Worm (Caenorhabditis elegans) whole organism, early embryonic: ENCODE results near the gene trpp-4.
A peak's percentile ranks its signal among the peaks of the same experiment; 100 is the strongest.

Experiments
- B0310.2 ChIP-seq: sonication (generic microtip); optimal IDR thresholded peaks from 2 replicates; lab custom pipeline; 2016; ENCODE audit warnings: mild to moderate bottlenecking, missing genetic modification characterization, missing compliant biosample characterization
- F13C5.2 ChIP-seq: sonication (generic microtip); optimal IDR thresholded peaks from 2 replicates; lab custom pipeline; 2017; ENCODE audit warnings: mild to moderate bottlenecking, missing genetic modification characterization, inconsistent platforms, missing compliant biosample characterization
- ama-1 ChIP-seq: fragments of 150-350 bp; optimal IDR thresholded peaks from 2 replicates; lab custom pipeline; 2014
- ceh-36 ChIP-seq: sonication (generic microtip); optimal IDR thresholded peaks from 2 replicates; lab custom pipeline; 2016; ENCODE audit warnings: missing genetic modification characterization, inconsistent platforms, missing compliant biosample characterization
- ets-7 ChIP-seq: sonication (generic microtip); optimal IDR thresholded peaks from 2 replicates; lab custom pipeline; 2016; ENCODE audit warnings: missing genotype, missing genetic modification characterization, missing compliant biosample characterization
- flt-1 ChIP-seq: fragments of 200-800 bp; sonication (Bioruptor generic); IDR thresholded peaks from 2 replicates; pipeline ENCODE4 v1.3.6; 2022; ENCODE audit warnings: missing genetic modification characterization, missing compliant biosample characterization
- hmbx-1 ChIP-seq: sonication (generic microtip); optimal IDR thresholded peaks from 2 replicates; lab custom pipeline; 2016; ENCODE audit warnings: mild to moderate bottlenecking, missing genetic modification characterization, missing compliant biosample characterization
- hmg-4 ChIP-seq: fragments of 200-800 bp; sonication (Bioruptor generic); optimal IDR thresholded peaks from 2 replicates; lab custom pipeline; 2018; ENCODE audit warnings: mild to moderate bottlenecking, missing genetic modification characterization, missing compliant biosample characterization
- hnd-1 ChIP-seq: sonication (generic microtip); optimal IDR thresholded peaks from 2 replicates; lab custom pipeline; 2016; ENCODE audit warnings: missing genetic modification characterization, missing compliant biosample characterization
- scrt-1 ChIP-seq: fragments of 200-800 bp; sonication (Bioruptor generic); IDR thresholded peaks from 2 replicates; pipeline ENCODE4 v1.3.6; 2022; ENCODE audit warnings: missing genetic modification characterization, missing compliant biosample characterization
- tbx-11 ChIP-seq: fragments of 200-800 bp; sonication (Bioruptor generic); IDR thresholded peaks from 2 replicates; pipeline ENCODE4 v1.3.6; 2022; ENCODE audit warnings: missing genetic modification characterization, missing compliant biosample characterization
- tbx-37 ChIP-seq: fragments of 200-800 bp; sonication (Bioruptor generic); conservative IDR thresholded peaks from 2 replicates; pipeline ENCODE4 v1.3.6; 2022; ENCODE audit warnings: missing genetic modification reagents, missing genetic modification characterization, missing compliant biosample characterization
- tra-4 ChIP-seq: sonication (generic microtip); optimal IDR thresholded peaks from 2 replicates; lab custom pipeline; 2017; ENCODE audit warnings: missing genetic modification characterization, missing compliant biosample characterization

DNA sequence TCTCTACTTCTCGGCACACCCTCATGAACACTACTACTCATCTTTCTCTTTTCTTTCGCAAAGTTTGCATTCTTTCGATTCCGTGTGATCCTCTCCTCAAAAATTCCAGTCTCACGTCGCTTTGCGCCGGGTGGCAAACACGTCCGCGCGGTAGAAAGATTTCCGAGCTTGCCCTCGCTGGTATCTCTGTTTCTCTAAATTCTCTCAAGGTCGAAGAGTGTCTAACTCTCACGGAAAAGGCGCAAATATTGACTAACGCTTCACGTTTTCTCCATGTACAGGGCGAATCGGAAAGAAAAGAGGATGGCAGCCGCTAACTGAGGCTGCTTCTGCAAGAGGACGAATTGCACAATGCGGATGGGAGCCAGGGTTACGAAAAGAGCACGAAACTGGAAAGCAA, 22.6 kb downstream of the trpp-4 start:
- TF ChIP-seq ama-1 = no peak
- no peak for TF ChIP-seq scrt-1
- TF ChIP-seq hmbx-1 (tag; lab: Kevin White, UChicago) = no peak
- TF ChIP-seq hmg-4 (GFP tag; lab: Kevin White, UChicago) = peak; percentile 66
- TF ChIP-seq tra-4 (tag; lab: Kevin White, UChicago) = no peak
- TF ChIP-seq ets-7 = no peak
- no peak for TF ChIP-seq tbx-37 (GFP tag; lab: Robert Waterston, UW)
- TF ChIP-seq hnd-1 (tag; lab: Kevin White, UChicago) = no peak
- no peak for TF ChIP-seq B0310.2
- TF ChIP-seq flt-1 = no peak
- TF ChIP-seq ceh-36 = no peak
- TF ChIP-seq F13C5.2 (tag; lab: Kevin White, UChicago) = no peak
- TF ChIP-seq tbx-11 = no peak
